Fruit fly (Drosophila melanogaster): ENCODE data around the gene CG12511.

- TF ChIP-seq tai (GFP tag; optimal IDR thresholded peaks at IDR 0.05) (no peak), psq (GFP tag; optimal IDR thresholded peaks at IDR 0.05) (no peak), jim (GFP tag; optimal IDR thresholded peaks at IDR 0.05) (no peak), N (GFP tag; optimal IDR thresholded peaks at IDR 0.05) (no peak), Dif (GFP tag; optimal IDR thresholded peaks at IDR 0.05; ENCODE audit: partially characterized antibody) (no peak), lola (GFP tag; optimal IDR thresholded peaks at IDR 0.05) (no peak), Jra (GFP tag; optimal IDR thresholded peaks at IDR 0.05) (no peak), h (GFP tag; optimal IDR thresholded peaks at IDR 0.05) (no peak), pan (optimal IDR thresholded peaks at IDR 0.05) (no peak), dmrt93B (GFP tag; optimal IDR thresholded peaks at IDR 0.05) (no peak)
These were observed 38.2 kb downstream of the CG12511 start, which contains the start of the genes CG14007 and CG34011 for dm6 chr2L:5716580-5716979.
